Worm (Caenorhabditis elegans) whole organism, dauer: ENCODE results near the gene M176.11.
"Not testable (repeated sequence)": the region's sequence is repeated elsewhere in the genome, so short reads cannot be mapped to it uniquely, and the experiment has no call there.

Experiments used
- unc-62 ChIP-seq: sonication (generic microtip); optimal IDR thresholded peaks from 2 replicates; lab custom pipeline; 2017; ENCODE audit warnings: missing biosample characterization, missing genetic modification reagents, missing genetic modification characterization

Gene M176.11

ce11 chrII:9447965-9448364 lies 25.9 kb downstream of the M176.11 start, which contains the start of gene chil-18:
Gene chil-18 (plus strand): TSS chrII:9448265.
- no peak for TF ChIP-seq unc-62 (GFP tag; lab: Kevin White, UChicago)

DNA sequence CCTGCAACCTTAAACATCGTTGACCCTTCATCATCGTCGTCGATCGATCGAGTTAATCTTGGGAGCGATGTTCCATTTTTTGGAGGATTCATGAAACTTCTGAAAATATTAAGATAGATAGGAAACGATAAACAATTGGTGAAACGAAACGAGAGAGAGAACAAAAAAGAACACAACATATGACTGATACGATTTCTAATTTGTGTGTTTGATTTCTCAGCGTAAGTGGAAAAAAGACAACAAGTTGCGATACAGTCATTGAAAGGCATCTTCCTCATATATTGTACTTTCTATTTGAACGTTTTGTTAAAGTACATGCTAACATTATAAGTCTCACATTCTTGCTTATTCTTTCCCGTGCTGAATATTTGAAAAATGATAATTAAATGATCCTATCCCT lies 30.1 kb downstream of the M176.11 start, which contains the start of gene R09D1.12:
Gene R09D1.12 (minus strand): TSS at position 101 of the 400 bp plus-strand sequence.
- TF ChIP-seq unc-62 (GFP tag; lab: Kevin White, UChicago) = not testable (repeated sequence)

DNA sequence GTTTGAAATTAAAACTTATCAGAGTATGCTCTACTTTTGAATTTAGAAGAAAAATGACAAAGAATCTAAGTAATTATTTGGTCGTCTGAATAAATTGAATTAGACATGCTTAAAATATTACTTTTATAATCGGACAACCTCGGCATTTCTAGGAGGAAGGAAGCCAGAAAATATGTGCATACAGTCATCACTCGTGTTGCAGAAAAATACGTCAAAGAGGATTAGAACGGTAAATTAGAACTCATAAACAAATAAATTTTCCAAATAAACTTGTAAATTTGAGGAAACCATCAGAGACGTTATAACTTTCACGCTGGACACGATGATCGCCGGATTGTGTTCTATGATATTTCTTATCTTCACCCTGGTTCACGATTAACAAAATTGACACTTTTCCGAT lies 32.2 kb downstream of the M176.11 start, which contains the start of gene chil-19:
Gene chil-19 (minus strand): TSS at position 101 of the 400 bp plus-strand sequence.
- no peak for TF ChIP-seq unc-62 (GFP tag; lab: Kevin White, UChicago)

ce11 chrII:9459462-9459861 lies 37.4 kb downstream of the M176.11 start, which contains the start of gene R09D1.14:
Gene R09D1.14 (minus strand): TSS chrII:9459562.
- not testable (repeated sequence) for TF ChIP-seq unc-62 (GFP tag; lab: Kevin White, UChicago)

DNA sequence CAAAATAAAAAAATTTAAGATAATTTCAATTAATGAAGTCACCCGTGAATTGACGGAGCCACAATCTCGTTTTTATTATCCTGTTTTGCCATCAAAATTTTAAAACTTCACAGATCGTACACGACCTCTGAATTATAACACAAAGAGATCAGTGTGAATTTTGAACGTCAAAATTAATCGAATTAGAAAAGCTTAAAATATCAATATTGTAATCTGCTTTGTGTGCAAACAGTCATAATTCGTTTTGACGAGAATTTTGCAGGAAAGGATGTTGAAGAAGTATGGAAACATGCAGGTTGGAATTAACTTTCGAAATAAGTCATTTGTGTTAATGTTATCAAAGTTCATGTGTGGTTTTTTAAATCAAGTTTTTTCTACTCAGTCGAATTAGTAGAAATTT lies 39.8 kb downstream of the M176.11 start, which contains the start of gene chil-21:
Gene chil-21 (minus strand): TSS at position 101 of the 400 bp plus-strand sequence.
- TF ChIP-seq unc-62 (GFP tag; lab: Kevin White, UChicago) = not testable (repeated sequence)

- no peak for TF ChIP-seq unc-62 (GFP tag; lab: Kevin White, UChicago)
These were observed 44.0 kb downstream of the M176.11 start, which contains the start of gene chil-22 for ce11 chrII:9466095-9466494. Gene chil-22 (minus strand): TSS chrII:9466195.

DNA sequence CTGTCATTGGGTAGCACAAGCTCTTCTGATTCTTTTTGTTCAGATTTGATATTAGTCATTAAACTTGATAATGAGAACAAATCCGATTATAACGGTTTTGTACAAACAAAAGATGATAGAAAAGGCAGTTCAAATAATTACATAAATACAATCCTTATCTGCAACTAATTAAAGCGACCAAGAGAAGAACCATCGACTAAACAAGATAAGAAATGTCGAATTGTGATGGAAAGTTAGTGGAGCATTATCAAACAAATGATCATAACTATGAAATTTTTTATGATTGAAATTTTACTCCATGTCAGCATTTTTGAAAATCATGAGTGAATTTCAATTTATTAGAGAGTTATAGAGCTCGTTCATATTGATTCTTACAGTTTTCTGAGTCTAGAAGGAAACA lies 46.3 kb downstream of the M176.11 start, which contains the start of gene chil-23:
Gene chil-23 (minus strand): TSS at position 198 of the 400 bp plus-strand sequence.
- TF ChIP-seq unc-62 (GFP tag; lab: Kevin White, UChicago) = no peak

DNA sequence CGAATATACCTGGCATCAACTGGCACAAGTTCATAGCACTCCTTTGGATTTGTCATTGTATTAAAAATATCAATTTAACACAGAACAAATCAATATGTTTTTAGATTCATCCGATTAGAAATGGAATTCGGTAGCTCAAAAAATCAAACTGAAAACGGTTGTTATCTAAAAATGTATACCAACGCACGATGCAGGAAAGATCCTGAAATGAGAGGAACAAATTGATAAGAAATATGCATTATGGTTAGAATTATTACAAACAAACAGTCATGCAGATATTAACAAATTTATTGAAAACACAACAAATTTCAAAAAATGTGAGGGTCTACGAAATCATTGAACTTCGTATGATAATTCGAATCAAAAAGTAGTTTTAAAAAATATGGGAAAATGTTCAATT lies 48.0 kb downstream of the M176.11 start, which contains the start of gene T19H5.6:
Gene T19H5.6 (minus strand): TSS at position 195 of the 400 bp plus-strand sequence.
- TF ChIP-seq unc-62 (GFP tag; lab: Kevin White, UChicago) = no peak
